Fruit fly (Drosophila melanogaster) S2 (cell line): ENCODE results near the gene mRpL4.

Experiments
- CG8478 ChIP-seq: fragments of >200 bp; optimal IDR thresholded peaks from 2 replicates; lab custom pipeline; 2018
- CTCF ChIP-seq, 2 experiments: fragments of >200 bp; optimal IDR thresholded peaks; 2 replicates each; lab custom pipeline; 2018

DNA sequence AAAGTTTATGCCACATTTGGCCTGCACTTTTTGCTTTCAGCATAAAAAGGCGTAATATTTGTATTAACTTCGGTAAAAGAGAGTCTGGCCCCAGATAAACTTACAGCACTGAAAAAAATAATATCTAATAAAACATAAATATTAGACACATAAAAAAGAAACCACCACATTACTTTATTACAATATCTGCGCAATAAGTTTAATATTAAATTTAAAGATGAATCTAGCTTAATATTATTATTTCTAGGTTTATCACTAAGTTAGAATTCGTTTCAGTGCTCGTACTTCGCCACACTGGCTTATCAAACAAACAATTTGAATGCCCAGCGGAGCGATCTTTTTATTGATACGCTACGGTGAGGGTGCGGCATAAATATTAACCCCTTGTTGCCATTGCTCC is 28.9 kb upstream of the mRpL4 start:
- TF ChIP-seq CG8478 (lab: Kevin White, UChicago) (no peak), CTCF (optimal IDR thresholded peaks at IDR 0.05; lab: Kevin White, UChicago) (no peak)
